Fruit fly (Drosophila melanogaster) whole organism, wandering third instar larva: ENCODE data around the gene Golgin84.

ENCODE experiments used
- psq ChIP-seq: fragments of 200-800 bp; sonication (Bioruptor generic); optimal IDR thresholded peaks from 3 replicates; lab custom pipeline; 2017; ENCODE audit warnings: missing biosample characterization, mild to moderate bottlenecking, missing genetic modification characterization, moderate library complexity
- sage ChIP-seq: fragments of 200-800 bp; sonication (Bioruptor generic); optimal IDR thresholded peaks from 2 replicates; lab custom pipeline; 2016; ENCODE audit warnings: missing biosample characterization, mild to moderate bottlenecking, missing genetic modification characterization
- usp ChIP-seq: fragments of >200 bp; optimal IDR thresholded peaks from 2 replicates; lab custom pipeline; 2017; ENCODE audit warnings: missing biosample characterization, missing genetic modification characterization

dm6 chr3R:24375561-24375960 lies 17.8 kb upstream of the Golgin84 start, which contains the start of gene CG17781:
- TF ChIP-seq sage (GFP tag; lab: Kevin White, UChicago): no peak
- TF ChIP-seq psq (GFP tag; lab: Kevin White, UChicago): no peak
- no peak for TF ChIP-seq usp (GFP tag; lab: Kevin White, UChicago)
